Worm (Caenorhabditis elegans) whole organism, L3 larva: ENCODE data around the gene K04C1.5.
A peak's percentile ranks its signal among the peaks of the same experiment; 100 is the strongest.

Source experiments
- R02D3.7 ChIP-seq: fragments of 150-350 bp; optimal IDR thresholded peaks from 2 replicates; lab custom pipeline; 2014; ENCODE audit warnings: missing biosample characterization, missing genetic modification characterization
- ama-1 ChIP-seq: fragments of 150-350 bp; optimal IDR thresholded peaks from 2 replicates; lab custom pipeline; 2018
- ceh-16 ChIP-seq: sonication (generic microtip); optimal IDR thresholded peaks from 2 replicates; lab custom pipeline; 2017; ENCODE audit warnings: missing biosample characterization, missing genetic modification characterization
- ceh-9 ChIP-seq: sonication (generic microtip); optimal IDR thresholded peaks from 2 replicates; lab custom pipeline; 2018; ENCODE audit warnings: missing biosample characterization, missing genetic modification characterization
- daf-12 ChIP-seq: fragments of 150-350 bp; optimal IDR thresholded peaks from 2 replicates; lab custom pipeline; 2014; ENCODE audit warnings: missing biosample characterization, missing genetic modification reagents, missing genetic modification characterization
- egl-5 ChIP-seq: fragments of 150-350 bp; optimal IDR thresholded peaks from 2 replicates; lab custom pipeline; 2017; ENCODE audit warnings: missing biosample characterization, missing genetic modification reagents, missing genetic modification characterization, inconsistent platforms
- elt-1 ChIP-seq: fragments of 150-350 bp; optimal IDR thresholded peaks from 2 replicates; lab custom pipeline; 2014; ENCODE audit warnings: missing biosample characterization, missing genetic modification characterization
- elt-2 ChIP-seq: sonication (generic microtip); optimal IDR thresholded peaks from 2 replicates; lab custom pipeline; 2016; ENCODE audit warnings: missing genetic modification reagents, mild to moderate bottlenecking, missing genetic modification characterization, missing compliant biosample characterization
- fos-1 ChIP-seq: fragments of 150-350 bp; optimal IDR thresholded peaks from 2 replicates; lab custom pipeline; 2014; ENCODE audit warnings: missing biosample characterization, missing genetic modification characterization
- hmg-11 ChIP-seq: sonication (generic microtip); optimal IDR thresholded peaks from 2 replicates; lab custom pipeline; 2016; ENCODE audit warnings: missing genetic modification characterization, missing compliant biosample characterization
- jun-1 ChIP-seq: fragments of 150-350 bp; optimal IDR thresholded peaks from 2 replicates; lab custom pipeline; 2014; ENCODE audit warnings: missing biosample characterization, missing genetic modification reagents, missing genetic modification characterization
- lin-39 ChIP-seq: fragments of 150-350 bp; optimal IDR thresholded peaks from 2 replicates; lab custom pipeline; 2018; ENCODE audit warnings: missing biosample characterization, missing genetic modification reagents, missing genetic modification characterization
- lsy-12 ChIP-seq: sonication (generic microtip); optimal IDR thresholded peaks from 2 replicates; lab custom pipeline; 2016; ENCODE audit warnings: mild to moderate bottlenecking, missing genetic modification characterization, missing compliant biosample characterization
- mdl-1 ChIP-seq: fragments of 150-350 bp; optimal IDR thresholded peaks from 2 replicates; lab custom pipeline; 2014; ENCODE audit warnings: missing biosample characterization, missing genetic modification characterization
- mml-1 ChIP-seq: fragments of 150-350 bp; sonication (generic microtip); optimal IDR thresholded peaks from 3 replicates; lab custom pipeline; 2014; ENCODE audit warnings: missing biosample characterization, missing genetic modification characterization
- nfya-1 ChIP-seq: sonication (generic microtip); optimal IDR thresholded peaks from 2 replicates; lab custom pipeline; 2017; ENCODE audit warnings: missing genetic modification characterization, mild to moderate bottlenecking, missing compliant biosample characterization, antibody characterized with exemption, moderate library complexity; ENCODE audit not compliant: insufficient read depth
- nhr-11 ChIP-seq: fragments of 150-350 bp; optimal IDR thresholded peaks from 2 replicates; lab custom pipeline; 2014; ENCODE audit warnings: missing biosample characterization, missing genetic modification characterization
- nhr-12 ChIP-seq: fragments of 150-350 bp; optimal IDR thresholded peaks from 2 replicates; lab custom pipeline; 2014; ENCODE audit warnings: missing biosample characterization, missing genetic modification characterization
- nhr-237 ChIP-seq: fragments of 150-350 bp; optimal IDR thresholded peaks from 2 replicates; lab custom pipeline; 2014; ENCODE audit warnings: missing biosample characterization, missing genetic modification characterization
- nhr-25 ChIP-seq: sonication (generic microtip); optimal IDR thresholded peaks from 2 replicates; lab custom pipeline; 2017; ENCODE audit warnings: missing biosample characterization, missing genetic modification characterization
- nhr-43 ChIP-seq: sonication (generic microtip); optimal IDR thresholded peaks from 2 replicates; lab custom pipeline; 2016; ENCODE audit warnings: mild to moderate bottlenecking, missing genetic modification characterization, missing compliant biosample characterization; ENCODE audit not compliant: poor library complexity, severe bottlenecking
- nhr-67 ChIP-seq: fragments of 150-350 bp; optimal IDR thresholded peaks from 2 replicates; lab custom pipeline; 2014; ENCODE audit warnings: missing biosample characterization, missing genetic modification characterization
- nhr-76 ChIP-seq: fragments of 150-350 bp; sonication (generic microtip); optimal IDR thresholded peaks from 5 replicates; lab custom pipeline; 2014; ENCODE audit warnings: missing biosample characterization, missing genetic modification characterization
- pqm-1 ChIP-seq: fragments of 150-350 bp; optimal IDR thresholded peaks from 2 replicates; lab custom pipeline; 2017; ENCODE audit warnings: missing biosample characterization, missing genetic modification characterization, inconsistent platforms
- sea-2 ChIP-seq: fragments of 150-350 bp; sonication (generic microtip); optimal IDR thresholded peaks from 4 replicates; lab custom pipeline; 2014; ENCODE audit warnings: missing biosample characterization, missing genetic modification reagents, missing genetic modification characterization
- skn-1 ChIP-seq: fragments of 150-350 bp; optimal IDR thresholded peaks from 2 replicates; lab custom pipeline; 2014; ENCODE audit warnings: missing biosample characterization, missing genetic modification characterization
- unc-39 ChIP-seq: sonication (generic microtip); optimal IDR thresholded peaks from 4 replicates; lab custom pipeline; 2017; ENCODE audit warnings: missing biosample characterization, missing genetic modification characterization
- unc-62 ChIP-seq: fragments of 150-350 bp; sonication (generic microtip); optimal IDR thresholded peaks from 4 replicates; lab custom pipeline; 2014; ENCODE audit warnings: missing biosample characterization, missing genetic modification reagents, missing genetic modification characterization
- zag-1 ChIP-seq: fragments of 150-350 bp; optimal IDR thresholded peaks from 2 replicates; lab custom pipeline; 2014; ENCODE audit warnings: missing biosample characterization, missing genetic modification characterization
- ztf-11 ChIP-seq: fragments of 150-350 bp; optimal IDR thresholded peaks from 2 replicates; lab custom pipeline; 2014; ENCODE audit warnings: missing biosample characterization, missing genetic modification characterization
- ztf-4 ChIP-seq: fragments of 150-350 bp; optimal IDR thresholded peaks from 2 replicates; lab custom pipeline; 2014; ENCODE audit warnings: missing biosample characterization, missing genetic modification characterization

The K04C1.5 gene

DNA sequence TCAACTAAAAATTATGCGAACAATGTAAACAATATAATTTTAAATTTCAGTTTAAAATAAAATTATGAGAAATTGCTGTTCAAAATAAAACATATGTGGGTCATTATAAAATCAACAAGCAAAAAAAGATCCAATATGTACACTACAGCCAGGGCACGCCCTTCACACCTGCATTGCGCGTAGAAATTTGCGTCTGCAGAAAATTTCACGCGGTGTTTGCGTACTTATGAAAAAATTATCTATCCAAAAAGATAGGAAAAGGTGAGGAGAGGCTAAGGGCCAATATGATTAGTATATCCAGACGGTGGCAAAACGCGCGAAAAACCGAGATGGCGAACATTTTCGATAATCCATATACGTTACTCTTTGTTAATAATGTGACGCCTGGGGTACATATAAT lies 3.4 kb upstream of the K04C1.5 start:
- TF ChIP-seq elt-2 (tag; lab: Kevin White, UChicago), result peak; percentile 21
- TF ChIP-seq ztf-11 (tag; lab: Kevin White, UChicago), result no peak
- TF ChIP-seq, all 47 proteins: peak for 1

ce11 chrX:14246518-14246917 lies 1.3 kb upstream of the K04C1.5 start, which contains the start of gene mlc-6:
TSS of gene mlc-6 (minus strand) at chrX:14246618.
- TF ChIP-seq ama-1 (lab: Kevin White, UChicago), result no peak
- no peak for TF ChIP-seq ceh-16 (tag; lab: Kevin White, UChicago)
- no peak for TF ChIP-seq unc-62 (GFP tag; lab: Kevin White, UChicago)
- TF ChIP-seq nhr-237 (tag; lab: Kevin White, UChicago), result no peak

ce11 chrX:14252042-14252441 lies 4.2 kb downstream of the K04C1.5 start, which contains the start of gene E02H4.6:
TSS of gene E02H4.6 (minus strand) at chrX:14252142.
- no peak for TF ChIP-seq zag-1
- TF ChIP-seq jun-1 (tag; lab: Kevin White, UChicago), result no peak
- no peak for TF ChIP-seq nhr-12 (tag; lab: Kevin White, UChicago)
- no peak for TF ChIP-seq egl-5 (tag; lab: Kevin White, UChicago)
- TF ChIP-seq nfya-1 (tag; lab: Kevin White, UChicago), result no peak
- TF ChIP-seq ama-1 (lab: Kevin White, UChicago), result no peak
- TF ChIP-seq mdl-1 (tag; lab: Kevin White, UChicago), result no peak

- no peak for TF ChIP-seq hmg-11 (tag; lab: Kevin White, UChicago)
- TF ChIP-seq nhr-12 (tag; lab: Kevin White, UChicago), result no peak
- no peak for TF ChIP-seq mml-1 (tag; lab: Kevin White, UChicago)
- TF ChIP-seq ceh-9 (tag; lab: Kevin White, UChicago), result no peak
- TF ChIP-seq nhr-11 (tag; lab: Kevin White, UChicago), result no peak
- no peak for TF ChIP-seq fos-1 (tag; lab: Kevin White, UChicago)
- no peak for TF ChIP-seq nhr-76 (tag; lab: Kevin White, UChicago)
- no peak for TF ChIP-seq zag-1
- no peak for TF ChIP-seq ama-1 (lab: Kevin White, UChicago)
- TF ChIP-seq sea-2 (GFP tag; lab: Kevin White, UChicago), result no peak
- no peak for TF ChIP-seq lin-39 (tag; lab: Kevin White, UChicago)
- TF ChIP-seq nhr-25 (tag; lab: Kevin White, UChicago), result no peak
- TF ChIP-seq nhr-237 (tag; lab: Kevin White, UChicago), result no peak
- no peak for TF ChIP-seq unc-39 (tag; lab: Kevin White, UChicago)
- TF ChIP-seq lsy-12 (tag; lab: Kevin White, UChicago), result no peak
- TF ChIP-seq elt-2 (tag; lab: Kevin White, UChicago), result no peak
Observed at ce11 chrX:14255031-14255430, 7.2 kb downstream of the K04C1.5 start, which contains the start of gene E02H4.5. TSS of gene E02H4.5 (minus strand) at chrX:14255131.

DNA sequence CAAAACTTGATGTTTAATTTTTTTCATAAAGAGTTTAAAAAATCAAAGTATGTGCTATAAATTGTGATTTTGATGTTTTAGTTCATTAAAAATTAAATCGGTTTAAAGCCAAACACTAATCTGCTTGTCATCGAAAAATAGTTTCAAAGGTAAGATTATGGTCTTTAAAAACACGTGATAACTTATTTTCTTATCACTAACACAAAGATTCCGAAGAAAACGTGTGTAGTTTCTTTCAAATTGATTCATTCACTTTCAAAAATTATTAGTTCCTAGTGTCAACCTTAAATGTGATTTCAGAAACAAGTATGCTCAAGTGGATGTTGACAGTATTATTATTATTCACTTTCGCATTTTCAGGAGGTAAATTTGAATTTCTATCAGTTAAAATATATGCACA lies 8.1 kb downstream of the K04C1.5 start, which contains the start of gene E02H4.7:
Gene E02H4.7 (plus strand): TSS at position 301 of the 400 bp plus-strand sequence.
- TF ChIP-seq elt-2 (tag; lab: Kevin White, UChicago) (peak; percentile 36), pqm-1 (tag; lab: Kevin White, UChicago) (peak; percentile 12), lsy-12 (tag; lab: Kevin White, UChicago) (no peak)

DNA sequence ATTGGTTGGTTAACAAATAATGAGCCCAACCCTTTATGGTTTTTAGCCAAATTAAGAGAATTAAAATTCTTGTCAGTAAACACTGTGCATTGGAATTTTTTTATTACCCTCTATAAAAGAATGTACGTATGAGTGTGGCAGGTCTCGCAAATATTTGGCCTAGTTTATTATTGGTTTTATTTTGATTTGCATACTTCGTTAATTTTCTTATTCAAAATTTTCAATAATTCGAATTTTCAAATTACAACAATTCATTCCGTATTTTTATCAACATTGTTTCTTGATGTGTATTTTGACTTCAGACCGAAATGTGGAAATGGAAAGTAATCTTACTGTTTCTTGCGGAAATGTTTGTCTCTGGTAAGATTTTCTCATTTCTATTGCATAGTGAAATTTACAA lies 9.8 kb downstream of the K04C1.5 start, which contains the start of gene E02H4.4:
Gene E02H4.4 (plus strand): TSS at position 301 of the 400 bp plus-strand sequence.
- TF ChIP-seq nhr-43 (tag; lab: Kevin White, UChicago), result no peak
- TF ChIP-seq skn-1 (tag; lab: Kevin White, UChicago), result no peak
- TF ChIP-seq nhr-237 (tag; lab: Kevin White, UChicago), result no peak
- no peak for TF ChIP-seq nhr-76 (tag; lab: Kevin White, UChicago)
- TF ChIP-seq hmg-11 (tag; lab: Kevin White, UChicago), result no peak
- TF ChIP-seq R02D3.7 (tag; lab: Kevin White, UChicago), result no peak
- no peak for TF ChIP-seq egl-5 (tag; lab: Kevin White, UChicago)
- TF ChIP-seq ceh-16 (tag; lab: Kevin White, UChicago), result no peak
- TF ChIP-seq lsy-12 (tag; lab: Kevin White, UChicago), result no peak
- no peak for TF ChIP-seq mml-1 (tag; lab: Kevin White, UChicago)
- no peak for TF ChIP-seq nhr-67 (tag; lab: Kevin White, UChicago)
- no peak for TF ChIP-seq elt-1
- no peak for TF ChIP-seq ztf-4 (tag; lab: Kevin White, UChicago)
- TF ChIP-seq unc-39 (tag; lab: Kevin White, UChicago), result no peak
- no peak for TF ChIP-seq daf-12
